Fruit fly (Drosophila melanogaster): ENCODE data around the gene CG10098.

Gene CG10098

DNA sequence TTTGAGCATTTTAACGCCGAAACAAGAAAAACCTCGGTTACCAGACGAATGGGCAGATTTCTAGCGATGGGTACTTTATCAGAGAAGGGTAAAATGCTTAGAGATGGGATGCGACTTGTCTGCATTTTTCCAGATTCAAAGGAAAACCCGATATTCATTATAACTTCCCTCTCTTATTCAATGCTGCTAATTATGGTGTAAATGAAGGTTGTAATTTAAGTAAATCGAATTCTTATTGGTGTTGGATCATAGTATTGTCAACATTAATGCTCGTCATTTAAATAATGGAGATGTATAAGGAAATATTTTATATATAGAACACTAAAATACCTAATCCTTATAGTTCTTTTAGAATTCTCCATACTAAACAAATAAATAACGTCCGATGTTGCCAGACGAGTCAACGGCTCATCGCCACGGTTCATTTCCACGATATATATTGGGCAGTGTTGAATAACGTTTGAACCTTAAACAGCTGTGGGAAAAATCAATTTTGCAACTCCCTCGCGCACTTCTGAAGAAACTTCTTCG lies at the start of gene CG10098, which contains the start of gene Alh:
TSS of gene CG10098 (plus strand) at position 440 of the 531 bp plus-strand sequence.
TSS of gene Alh (minus strand) at position 77 of the 531 bp plus-strand sequence.
- peak; percentile 75 for TF ChIP-seq noc (tag; optimal IDR thresholded peaks at IDR 0.05)

DNA sequence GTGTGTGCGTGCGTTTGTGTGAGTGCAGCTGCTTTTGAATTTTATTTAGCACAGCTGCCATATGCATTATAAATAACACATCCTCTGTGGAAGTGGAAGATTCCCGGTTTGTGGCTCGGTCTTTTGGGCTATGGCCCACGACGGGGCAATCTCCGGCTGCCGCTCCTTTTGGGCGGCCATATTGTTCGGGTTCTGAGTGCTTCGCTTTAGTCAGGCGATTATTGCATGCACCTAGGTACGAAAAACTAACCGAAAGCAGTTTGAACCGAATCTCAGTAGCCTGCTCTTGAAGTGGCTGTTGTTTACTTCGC lies 49.3 kb upstream of the CG10098 start:
- no peak for TF ChIP-seq noc (tag; optimal IDR thresholded peaks at IDR 0.05)

DNA sequence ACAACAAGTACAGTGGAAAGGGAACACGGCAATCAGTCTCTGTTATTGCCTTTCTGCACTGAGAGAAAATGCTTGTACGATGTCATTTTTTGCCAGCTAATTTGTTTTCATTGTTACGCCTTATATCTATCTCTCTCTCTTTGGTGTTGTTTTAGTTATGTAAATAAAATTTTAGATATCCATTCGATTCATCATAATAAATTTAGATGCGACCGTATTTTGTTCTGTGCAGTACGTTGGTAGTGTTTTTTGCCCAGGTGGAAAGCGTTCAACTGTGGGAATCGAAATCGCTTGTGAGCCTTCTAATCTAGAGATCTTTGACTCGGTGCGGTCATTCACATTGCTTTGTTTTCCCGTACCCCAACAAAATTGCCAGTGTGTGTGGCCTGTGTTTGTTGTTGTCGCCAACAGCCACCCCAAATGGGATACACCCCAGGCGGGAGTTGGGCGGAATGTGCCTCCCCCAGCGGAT lies 48.6 kb upstream of the CG10098 start:
- TF ChIP-seq noc (tag; optimal IDR thresholded peaks at IDR 0.05), result peak; percentile 92

dm6 chr3R:7076293-7076981 lies 47.9 kb upstream of the CG10098 start:
- TF ChIP-seq noc (tag; optimal IDR thresholded peaks at IDR 0.05), result no peak

DNA sequence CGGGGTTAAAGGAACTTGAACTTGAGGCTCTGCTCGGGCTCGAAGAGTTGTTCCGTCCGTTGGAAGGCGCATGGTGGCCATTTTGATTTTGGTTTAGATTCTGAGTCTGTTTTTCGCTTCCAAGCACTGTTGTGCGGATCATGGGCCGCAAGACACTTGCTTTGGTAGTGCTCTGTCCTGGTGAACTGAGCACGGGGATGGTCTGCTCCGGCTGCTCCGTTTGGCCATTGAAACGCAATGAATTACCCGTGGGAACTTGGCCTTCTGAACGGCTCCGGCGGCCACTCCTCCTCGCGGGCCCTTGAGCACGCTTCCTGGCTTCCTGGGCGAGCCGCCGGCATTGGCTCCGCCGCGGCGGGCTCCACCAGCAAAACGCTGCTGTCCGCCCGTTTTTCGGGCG lies 44.6 kb upstream of the CG10098 start:
- no peak for TF ChIP-seq noc (tag; optimal IDR thresholded peaks at IDR 0.05)

dm6 chr3R:7080157-7080916 lies 44.0 kb upstream of the CG10098 start, which contains the start of gene Ref1:
Ref1 (minus strand) TSS chr3R:7080387.
- no peak for TF ChIP-seq noc (tag; optimal IDR thresholded peaks at IDR 0.05)

- TF ChIP-seq noc (tag; optimal IDR thresholded peaks at IDR 0.05), result no peak
These were observed 42.4 kb upstream of the CG10098 start, which contains the start of gene Dpck for dm6 chr3R:7081972-7082371. Dpck (plus strand) TSS chr3R:7082182.

- TF ChIP-seq noc (tag; optimal IDR thresholded peaks at IDR 0.05), result no peak
These were observed 40.6 kb upstream of the CG10098 start for dm6 chr3R:7083750-7084149.

dm6 chr3R:7085455-7085854 lies 38.9 kb upstream of the CG10098 start:
- TF ChIP-seq noc (tag; optimal IDR thresholded peaks at IDR 0.05), result no peak

DNA sequence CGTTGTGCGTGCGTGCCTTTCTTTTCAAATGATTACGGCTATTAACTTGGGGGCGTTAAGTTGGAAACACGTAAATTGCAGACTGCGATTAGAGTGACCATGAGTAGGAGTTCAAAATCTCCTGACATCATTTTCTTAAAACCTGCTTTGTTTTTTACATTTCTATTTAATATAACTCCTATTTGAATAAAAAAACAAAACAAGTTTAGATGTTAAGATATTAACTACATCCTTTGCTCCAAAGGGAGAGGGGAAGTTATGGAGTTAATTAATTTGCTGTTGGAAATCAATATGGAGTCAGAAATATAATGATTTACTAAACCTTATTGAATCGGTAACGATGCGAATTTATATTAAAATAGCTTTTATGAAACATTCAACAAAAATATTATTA lies 38.4 kb upstream of the CG10098 start, which contains the start of gene Tailor:
TSS of gene Tailor (minus strand) at position 101 of the 394 bp plus-strand sequence.
- TF ChIP-seq noc (tag; optimal IDR thresholded peaks at IDR 0.05), result no peak

DNA sequence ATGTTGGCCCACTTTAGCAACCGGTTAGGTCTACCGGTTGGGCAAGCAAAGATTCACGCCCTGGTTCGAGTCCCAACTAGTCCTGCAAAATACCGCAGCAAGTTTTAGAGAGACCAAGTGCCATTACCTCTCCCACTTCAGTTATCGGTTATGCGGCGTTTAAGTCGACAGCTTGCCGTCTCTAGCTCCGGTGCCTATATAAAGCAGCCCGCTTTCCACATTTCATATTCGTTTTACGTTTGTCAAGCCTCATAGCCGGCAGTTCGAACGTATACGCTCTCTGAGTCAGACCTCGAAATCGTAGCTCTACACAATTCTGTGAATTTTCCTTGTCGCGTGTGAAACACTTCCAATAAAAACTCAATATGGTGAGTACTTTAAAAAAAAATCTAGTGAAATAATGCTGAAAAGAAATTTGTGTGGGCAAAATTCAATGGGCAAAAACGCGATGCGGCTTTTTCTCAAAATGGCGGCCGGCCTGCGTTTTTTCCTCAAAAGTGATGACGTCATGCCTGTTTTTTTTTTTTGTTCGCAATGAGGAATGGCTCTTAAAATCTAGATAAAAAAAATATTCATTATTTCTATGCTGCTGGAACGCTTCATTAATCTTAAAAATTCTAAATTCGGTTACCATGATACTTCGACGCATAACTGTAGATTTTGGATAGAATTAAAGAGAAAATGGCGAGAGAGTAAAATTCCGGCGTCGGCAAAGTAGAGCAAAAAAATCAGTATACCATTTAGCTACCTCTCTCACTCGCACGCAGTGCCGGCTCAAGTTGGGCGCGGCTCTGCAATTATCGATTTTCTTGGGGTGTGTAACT lies 37.8 kb upstream of the CG10098 start, which contains the start of gene alphaTub84B:
TSS of gene alphaTub84B (plus strand) at position 223 of the 824 bp plus-strand sequence.
- peak; percentile 66 for TF ChIP-seq noc (tag; optimal IDR thresholded peaks at IDR 0.05)

- no peak for TF ChIP-seq noc (tag; optimal IDR thresholded peaks at IDR 0.05)
These were observed 37.2 kb upstream of the CG10098 start for dm6 chr3R:7087201-7087505.

DNA sequence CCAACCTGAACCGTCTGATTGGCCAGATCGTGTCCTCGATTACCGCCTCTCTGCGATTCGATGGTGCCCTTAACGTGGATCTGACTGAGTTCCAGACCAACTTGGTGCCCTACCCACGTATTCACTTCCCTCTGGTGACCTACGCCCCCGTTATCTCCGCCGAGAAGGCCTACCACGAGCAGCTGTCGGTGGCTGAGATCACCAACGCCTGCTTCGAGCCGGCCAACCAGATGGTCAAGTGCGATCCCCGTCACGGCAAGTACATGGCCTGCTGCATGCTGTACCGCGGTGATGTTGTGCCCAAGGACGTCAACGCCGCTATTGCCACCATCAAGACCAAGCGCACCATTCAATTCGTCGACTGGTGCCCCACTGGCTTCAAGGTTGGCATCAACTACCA lies 36.4 kb upstream of the CG10098 start:
- no peak for TF ChIP-seq noc (tag; optimal IDR thresholded peaks at IDR 0.05)

DNA sequence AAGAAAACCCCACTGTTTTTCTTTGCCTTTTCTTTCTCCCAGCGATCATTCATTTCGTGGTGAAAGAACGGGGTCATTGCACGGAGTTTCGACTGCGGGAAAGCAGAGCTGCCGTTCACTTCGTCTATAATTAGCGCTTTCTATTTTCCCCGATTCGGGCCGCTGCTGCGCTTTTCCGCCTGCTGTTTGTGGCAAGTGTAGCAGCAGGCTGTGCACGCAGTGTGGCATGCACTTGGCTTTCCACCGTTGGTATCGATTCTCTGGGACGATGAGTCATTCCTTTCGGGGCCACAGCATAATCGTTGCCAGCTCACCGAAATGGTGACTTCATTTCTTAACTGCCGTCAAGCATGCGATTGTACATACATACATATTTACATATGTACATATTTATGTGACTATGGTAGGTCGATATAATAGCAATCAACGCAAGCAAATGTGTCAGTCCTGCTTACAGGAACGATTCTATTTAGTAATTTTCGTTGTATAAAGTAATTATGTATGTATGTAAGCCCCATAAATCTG lies 35.4 kb upstream of the CG10098 start:
- no peak for TF ChIP-seq noc (tag; optimal IDR thresholded peaks at IDR 0.05)

- peak; percentile 18 for TF ChIP-seq noc (tag; optimal IDR thresholded peaks at IDR 0.05)
These were observed 34.6 kb upstream of the CG10098 start for dm6 chr3R:7089522-7090336.

All from whole organism, larva.